Worm (Caenorhabditis elegans): ENCODE results near the gene hmg-11.
A peak's percentile ranks its signal among the peaks of the same experiment; 100 is the strongest.

Gene hmg-11

DNA sequence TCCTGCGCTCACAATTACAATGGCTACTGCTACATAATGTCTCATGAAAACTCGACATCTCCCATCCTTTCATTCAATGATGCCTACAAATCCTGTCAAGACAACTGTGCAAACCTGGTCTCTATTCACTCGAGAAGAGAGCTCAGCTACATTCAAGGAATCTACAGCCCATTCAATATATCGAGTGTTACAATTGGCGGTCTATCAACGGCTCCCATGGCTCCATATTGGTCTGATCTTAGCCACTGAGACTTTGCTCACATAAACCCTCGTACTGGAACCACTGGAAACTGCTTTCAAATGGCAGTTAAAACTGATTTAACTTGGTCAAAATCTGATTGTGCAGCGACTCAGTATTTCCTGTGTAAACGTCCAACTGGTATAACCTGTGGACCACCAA is 2.6 kb downstream of the hmg-11 start, which contains the start of gene T05A7.3:
TSS of gene T05A7.3 (plus strand) at position 301 of the 400 bp plus-strand sequence.
- TF ChIP-seq sem-2 (GFP tag; optimal IDR thresholded peaks at IDR 0.05) (no peak), zip-8 (tag; optimal IDR thresholded peaks at IDR 0.05) (no peak), pha-4 (tag; optimal IDR thresholded peaks at IDR 0.05) (no peak), unc-120 (tag; optimal IDR thresholded peaks at IDR 0.05; ENCODE audit: poor library complexity, severe bottlenecking) (no peak), ham-2 (GFP tag; optimal IDR thresholded peaks at IDR 0.05) (no peak), unc-62 (GFP tag; optimal IDR thresholded peaks at IDR 0.05) (no peak)

DNA sequence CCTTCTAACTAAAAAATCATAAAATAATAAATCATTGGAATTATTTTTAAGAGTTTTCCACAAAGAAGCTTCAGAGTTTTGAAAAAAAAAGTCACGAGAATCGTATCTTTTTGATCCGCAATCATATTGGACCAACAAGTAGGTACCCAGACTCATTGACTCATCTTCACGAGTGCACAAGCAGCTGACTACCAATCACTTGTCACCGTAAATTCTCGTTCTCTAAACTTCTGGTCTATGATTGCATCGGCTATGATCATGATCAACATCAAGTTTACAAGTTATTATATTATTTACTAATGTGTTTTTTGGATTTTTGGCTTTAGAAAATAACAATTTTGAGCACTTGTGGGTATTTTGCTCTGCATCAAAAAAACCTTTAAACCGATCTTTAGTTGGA is 3.4 kb downstream of the hmg-11 start:
- TF ChIP-seq unc-62 (GFP tag; optimal IDR thresholded peaks at IDR 0.05) = peak; percentile 40
- peak; percentile 75 for TF ChIP-seq hlh-1 (tag; optimal IDR thresholded peaks at IDR 0.05)
- TF ChIP-seq ham-2 (GFP tag; optimal IDR thresholded peaks at IDR 0.05) = no peak

- TF ChIP-seq mep-1 (tag; optimal IDR thresholded peaks at IDR 0.05) (no peak), lsy-2 (tag; optimal IDR thresholded peaks at IDR 0.05) (no peak), ceh-83 (GFP tag; optimal IDR thresholded peaks at IDR 0.05) (no peak), nhr-28 (tag; optimal IDR thresholded peaks at IDR 0.05) (no peak), nhr-12 (tag; optimal IDR thresholded peaks at IDR 0.05) (no peak), sem-2 (GFP tag; optimal IDR thresholded peaks at IDR 0.05) (no peak), nhr-2 (tag; optimal IDR thresholded peaks at IDR 0.05) (no peak), ces-1 (GFP tag; optimal IDR thresholded peaks at IDR 0.05) (no peak)
Measured at ce11 chrII:4677916-4678315, 5.0 kb downstream of the hmg-11 start, which contains the start of gene T05A7.1. T05A7.1 (plus strand) TSS chrII:4678216.

- TF ChIP-seq blmp-1 (tag; optimal IDR thresholded peaks at IDR 0.05) (no peak), ceh-43 (GFP tag; optimal IDR thresholded peaks at IDR 0.05) (no peak), tbx-8 (GFP tag; optimal IDR thresholded peaks at IDR 0.05) (no peak), cnd-1 (tag; optimal IDR thresholded peaks at IDR 0.05) (no peak), sem-2 (GFP tag; optimal IDR thresholded peaks at IDR 0.05) (no peak), nhr-237 (tag; optimal IDR thresholded peaks at IDR 0.05) (no peak), ham-2 (GFP tag; optimal IDR thresholded peaks at IDR 0.05) (no peak), zip-8 (tag; optimal IDR thresholded peaks at IDR 0.05) (no peak), flh-1 (GFP tag; optimal IDR thresholded peaks at IDR 0.05) (no peak), ztf-11 (tag; optimal IDR thresholded peaks at IDR 0.05) (no peak), mep-1 (tag; optimal IDR thresholded peaks at IDR 0.05) (no peak), lsy-2 (tag; optimal IDR thresholded peaks at IDR 0.05) (no peak), unc-120 (tag; optimal IDR thresholded peaks at IDR 0.05; ENCODE audit: poor library complexity, severe bottlenecking) (no peak), unc-62 (GFP tag; optimal IDR thresholded peaks at IDR 0.05) (no peak), nhr-2 (tag; optimal IDR thresholded peaks at IDR 0.05) (no peak), M03D4.4 (tag; optimal IDR thresholded peaks at IDR 0.05) (no peak), ces-1 (GFP tag; optimal IDR thresholded peaks at IDR 0.05) (no peak), ceh-83 (GFP tag; optimal IDR thresholded peaks at IDR 0.05) (no peak), unc-39 (tag; optimal IDR thresholded peaks at IDR 0.05) (no peak), mls-2 (tag; optimal IDR thresholded peaks at IDR 0.05) (no peak)
Measured at ce11 chrII:4681391-4681790, 8.5 kb downstream of the hmg-11 start, which contains the start of gene T05A7.7. T05A7.7 (minus strand) TSS chrII:4681491.

ce11 chrII:4683693-4684092 is 10.8 kb downstream of the hmg-11 start, which contains the start of gene sre-40:
sre-40 (minus strand) TSS chrII:4683793.
- TF ChIP-seq ceh-83 (GFP tag; optimal IDR thresholded peaks at IDR 0.05) (no peak), ceh-39 (tag; optimal IDR thresholded peaks at IDR 0.05) (no peak), ztf-11 (tag; optimal IDR thresholded peaks at IDR 0.05) (no peak), lin-13 (tag; optimal IDR thresholded peaks at IDR 0.05) (no peak), flh-1 (GFP tag; optimal IDR thresholded peaks at IDR 0.05) (no peak), bed-3 (GFP tag; optimal IDR thresholded peaks at IDR 0.05) (no peak)

DNA sequence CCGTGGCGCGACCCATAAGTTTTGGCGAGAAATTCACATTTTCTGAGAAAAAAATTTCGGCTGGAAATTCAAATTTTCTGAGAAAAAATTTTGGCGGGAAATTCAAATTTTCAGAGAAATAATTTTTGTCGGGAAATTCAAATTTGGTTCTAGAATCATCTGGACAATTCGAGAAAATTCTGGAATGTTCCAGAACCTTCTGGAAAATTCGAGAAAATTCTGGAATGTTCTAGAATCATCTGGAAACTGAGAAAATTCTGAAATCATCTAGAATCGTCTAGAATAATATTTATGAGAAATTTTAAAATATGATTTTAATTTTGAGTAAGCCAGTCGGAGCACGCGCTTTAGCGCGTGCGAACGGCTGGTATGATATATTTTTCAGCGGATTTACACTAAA is 12.0 kb downstream of the hmg-11 start:
- no peak for TF ChIP-seq nhr-28 (tag; optimal IDR thresholded peaks at IDR 0.05)
- TF ChIP-seq sptf-1 (tag; optimal IDR thresholded peaks at IDR 0.05) = no peak
- no peak for TF ChIP-seq drap-1 (GFP tag; optimal IDR thresholded peaks at IDR 0.05)
- TF ChIP-seq lin-13 (tag; optimal IDR thresholded peaks at IDR 0.05) = no peak
- TF ChIP-seq M03D4.4 (tag; optimal IDR thresholded peaks at IDR 0.05) = no peak
- TF ChIP-seq cnd-1 (tag; optimal IDR thresholded peaks at IDR 0.05) = no peak
- no peak for TF ChIP-seq ceh-39 (tag; optimal IDR thresholded peaks at IDR 0.05)
- no peak for TF ChIP-seq lin-32 (GFP tag; optimal IDR thresholded peaks at IDR 0.05)
